Worm (Caenorhabditis elegans) whole organism, L3 larva: Measurements from ENCODE around the gene exc-7.

Experiments
- ZK546.5 ChIP-seq: sonication (generic microtip); optimal IDR thresholded peaks from 2 replicates; lab custom pipeline; 2017; ENCODE audit warnings: missing biosample characterization, missing genetic modification characterization
- aly-2 ChIP-seq: fragments of 150-350 bp; optimal IDR thresholded peaks from 2 replicates; lab custom pipeline; 2014; ENCODE audit warnings: missing biosample characterization, missing genetic modification characterization
- ama-1 ChIP-seq: fragments of 150-350 bp; optimal IDR thresholded peaks from 2 replicates; lab custom pipeline; 2018
- ceh-16 ChIP-seq: sonication (generic microtip); optimal IDR thresholded peaks from 2 replicates; lab custom pipeline; 2017; ENCODE audit warnings: missing biosample characterization, missing genetic modification characterization
- ceh-28 ChIP-seq: fragments of 150-350 bp; optimal IDR thresholded peaks from 2 replicates; lab custom pipeline; 2014; ENCODE audit warnings: missing biosample characterization, missing genetic modification reagents, missing genetic modification characterization
- ceh-82 ChIP-seq: fragments of 150-350 bp; optimal IDR thresholded peaks from 2 replicates; lab custom pipeline; 2014; ENCODE audit warnings: missing biosample characterization, missing genetic modification characterization
- ceh-9 ChIP-seq: sonication (generic microtip); optimal IDR thresholded peaks from 2 replicates; lab custom pipeline; 2018; ENCODE audit warnings: missing biosample characterization, missing genetic modification characterization
- daf-12 ChIP-seq: fragments of 150-350 bp; optimal IDR thresholded peaks from 2 replicates; lab custom pipeline; 2014; ENCODE audit warnings: missing biosample characterization, missing genetic modification reagents, missing genetic modification characterization
- egl-27 ChIP-seq: sonication (generic microtip); optimal IDR thresholded peaks from 4 replicates; lab custom pipeline; 2017; ENCODE audit warnings: missing biosample characterization, missing genetic modification reagents, missing genetic modification characterization
- egl-5 ChIP-seq: fragments of 150-350 bp; optimal IDR thresholded peaks from 2 replicates; lab custom pipeline; 2017; ENCODE audit warnings: missing biosample characterization, missing genetic modification reagents, missing genetic modification characterization, inconsistent platforms
- elt-1 ChIP-seq: fragments of 150-350 bp; optimal IDR thresholded peaks from 2 replicates; lab custom pipeline; 2014; ENCODE audit warnings: missing biosample characterization, missing genetic modification characterization
- elt-2 ChIP-seq: sonication (generic microtip); optimal IDR thresholded peaks from 2 replicates; lab custom pipeline; 2016; ENCODE audit warnings: missing genetic modification reagents, mild to moderate bottlenecking, missing genetic modification characterization, missing compliant biosample characterization
- elt-3 ChIP-seq, 3 experiments: fragments of 150-350 bp in 1 of 3; sonication (generic microtip) in 2 of 3; optimal IDR thresholded peaks; 2 replicates in 2 of 3; 4 replicates in 1 of 3; lab custom pipeline; 2014 to 2017; ENCODE audit warnings: missing biosample characterization in 3 of 3, missing genetic modification characterization in 3 of 3
- eor-1 ChIP-seq, 2 experiments: fragments of 150-350 bp; optimal IDR thresholded peaks; 2 replicates each; lab custom pipeline; 2014 to 2018; ENCODE audit warnings: missing biosample characterization in 2 of 2, missing genetic modification characterization in 2 of 2
- fkh-10 ChIP-seq: sonication (generic microtip); optimal IDR thresholded peaks from 2 replicates; lab custom pipeline; 2017; ENCODE audit warnings: missing biosample characterization, missing genetic modification reagents, missing genetic modification characterization
- fkh-2 ChIP-seq: fragments of 150-350 bp; optimal IDR thresholded peaks from 2 replicates; lab custom pipeline; 2014; ENCODE audit warnings: missing biosample characterization, missing genetic modification reagents, missing genetic modification characterization
- fos-1 ChIP-seq: fragments of 150-350 bp; optimal IDR thresholded peaks from 2 replicates; lab custom pipeline; 2014; ENCODE audit warnings: missing biosample characterization, missing genetic modification characterization
- hmg-11 ChIP-seq: sonication (generic microtip); optimal IDR thresholded peaks from 2 replicates; lab custom pipeline; 2016; ENCODE audit warnings: missing genetic modification characterization, missing compliant biosample characterization
- jun-1 ChIP-seq: fragments of 150-350 bp; optimal IDR thresholded peaks from 2 replicates; lab custom pipeline; 2014; ENCODE audit warnings: missing biosample characterization, missing genetic modification reagents, missing genetic modification characterization
- lin-15B ChIP-seq: fragments of 150-350 bp; optimal IDR thresholded peaks from 2 replicates; lab custom pipeline; 2014; ENCODE audit warnings: missing biosample characterization, missing genetic modification characterization
- lsy-12 ChIP-seq: sonication (generic microtip); optimal IDR thresholded peaks from 2 replicates; lab custom pipeline; 2016; ENCODE audit warnings: mild to moderate bottlenecking, missing genetic modification characterization, missing compliant biosample characterization
- mdl-1 ChIP-seq: fragments of 150-350 bp; optimal IDR thresholded peaks from 2 replicates; lab custom pipeline; 2014; ENCODE audit warnings: missing biosample characterization, missing genetic modification characterization
- mml-1 ChIP-seq: fragments of 150-350 bp; sonication (generic microtip); optimal IDR thresholded peaks from 3 replicates; lab custom pipeline; 2014; ENCODE audit warnings: missing biosample characterization, missing genetic modification characterization
- nfya-1 ChIP-seq: sonication (generic microtip); optimal IDR thresholded peaks from 2 replicates; lab custom pipeline; 2017; ENCODE audit warnings: missing genetic modification characterization, mild to moderate bottlenecking, missing compliant biosample characterization, antibody characterized with exemption, moderate library complexity; ENCODE audit not compliant: insufficient read depth
- nhr-11 ChIP-seq: fragments of 150-350 bp; optimal IDR thresholded peaks from 2 replicates; lab custom pipeline; 2014; ENCODE audit warnings: missing biosample characterization, missing genetic modification characterization
- nhr-12 ChIP-seq: fragments of 150-350 bp; optimal IDR thresholded peaks from 2 replicates; lab custom pipeline; 2014; ENCODE audit warnings: missing biosample characterization, missing genetic modification characterization
- nhr-23 ChIP-seq: fragments of 150-350 bp; optimal IDR thresholded peaks from 2 replicates; lab custom pipeline; 2014; ENCODE audit warnings: missing biosample characterization, missing genetic modification reagents, missing genetic modification characterization
- nhr-237 ChIP-seq: fragments of 150-350 bp; optimal IDR thresholded peaks from 2 replicates; lab custom pipeline; 2014; ENCODE audit warnings: missing biosample characterization, missing genetic modification characterization
- nhr-25 ChIP-seq: sonication (generic microtip); optimal IDR thresholded peaks from 2 replicates; lab custom pipeline; 2017; ENCODE audit warnings: missing biosample characterization, missing genetic modification characterization
- nhr-28 ChIP-seq: fragments of 150-350 bp; optimal IDR thresholded peaks from 2 replicates; lab custom pipeline; 2014; ENCODE audit warnings: missing biosample characterization, missing genetic modification characterization
- nhr-43 ChIP-seq: sonication (generic microtip); optimal IDR thresholded peaks from 2 replicates; lab custom pipeline; 2016; ENCODE audit warnings: mild to moderate bottlenecking, missing genetic modification characterization, missing compliant biosample characterization; ENCODE audit not compliant: poor library complexity, severe bottlenecking
- nhr-67 ChIP-seq: fragments of 150-350 bp; optimal IDR thresholded peaks from 2 replicates; lab custom pipeline; 2014; ENCODE audit warnings: missing biosample characterization, missing genetic modification characterization
- nhr-76 ChIP-seq: fragments of 150-350 bp; sonication (generic microtip); optimal IDR thresholded peaks from 5 replicates; lab custom pipeline; 2014; ENCODE audit warnings: missing biosample characterization, missing genetic modification characterization
- pha-4 ChIP-seq: fragments of 150-350 bp; optimal IDR thresholded peaks from 2 replicates; lab custom pipeline; 2014; ENCODE audit warnings: missing biosample characterization, missing genetic modification reagents, missing genetic modification characterization
- pqm-1 ChIP-seq: fragments of 150-350 bp; optimal IDR thresholded peaks from 2 replicates; lab custom pipeline; 2017; ENCODE audit warnings: missing biosample characterization, missing genetic modification characterization, inconsistent platforms
- skn-1 ChIP-seq: fragments of 150-350 bp; optimal IDR thresholded peaks from 2 replicates; lab custom pipeline; 2014; ENCODE audit warnings: missing biosample characterization, missing genetic modification characterization
- snpc-4 ChIP-seq: fragments of 150-350 bp; optimal IDR thresholded peaks from 2 replicates; lab custom pipeline; 2014; ENCODE audit warnings: missing biosample characterization, missing genetic modification characterization
- tbx-2 ChIP-seq: sonication (generic microtip); optimal IDR thresholded peaks from 2 replicates; lab custom pipeline; 2016; ENCODE audit warnings: mild to moderate bottlenecking, missing genetic modification characterization, missing compliant biosample characterization
- unc-39 ChIP-seq: sonication (generic microtip); optimal IDR thresholded peaks from 4 replicates; lab custom pipeline; 2017; ENCODE audit warnings: missing biosample characterization, missing genetic modification characterization
- unc-62 ChIP-seq: fragments of 150-350 bp; sonication (generic microtip); optimal IDR thresholded peaks from 4 replicates; lab custom pipeline; 2014; ENCODE audit warnings: missing biosample characterization, missing genetic modification reagents, missing genetic modification characterization
- zag-1 ChIP-seq: fragments of 150-350 bp; optimal IDR thresholded peaks from 2 replicates; lab custom pipeline; 2014; ENCODE audit warnings: missing biosample characterization, missing genetic modification characterization
- ztf-11 ChIP-seq: fragments of 150-350 bp; optimal IDR thresholded peaks from 2 replicates; lab custom pipeline; 2014; ENCODE audit warnings: missing biosample characterization, missing genetic modification characterization
- ztf-4 ChIP-seq: fragments of 150-350 bp; optimal IDR thresholded peaks from 2 replicates; lab custom pipeline; 2014; ENCODE audit warnings: missing biosample characterization, missing genetic modification characterization

The exc-7 gene

ce11 chrII:9601069-9601468, 25.3 kb downstream of the exc-7 start:
- TF ChIP-seq ceh-28 = peak; percentile 24
- no peak for TF ChIP-seq ztf-11 (tag; lab: Kevin White, UChicago)
- TF ChIP-seq skn-1 (tag; lab: Kevin White, UChicago) = peak; percentile 2
- no peak for TF ChIP-seq fos-1 (tag; lab: Kevin White, UChicago)
- TF ChIP-seq elt-2 (tag; lab: Kevin White, UChicago) = peak; percentile 71
- TF ChIP-seq nhr-76 (tag; lab: Kevin White, UChicago) = no peak
- TF ChIP-seq nhr-43 = peak; percentile 80
- no peak for TF ChIP-seq ceh-9
- peak; percentile 28 for TF ChIP-seq pha-4 (tag; lab: Kevin White, UChicago)
- TF ChIP-seq nhr-237 (tag; lab: Kevin White, UChicago) = no peak
- TF ChIP-seq pqm-1 = peak; percentile 71
- TF ChIP-seq unc-62 (GFP tag; lab: Kevin White, UChicago) = peak; percentile 30
- TF ChIP-seq eor-1 (tag; optimal IDR thresholded peaks at IDR 0.05; lab: Kevin White, UChicago) = no peak
- TF ChIP-seq daf-12 (tag; lab: Kevin White, UChicago) = no peak
- TF ChIP-seq unc-39 (tag; lab: Kevin White, UChicago) = no peak
- TF ChIP-seq ZK546.5 (tag; lab: Kevin White, UChicago) = no peak
- TF ChIP-seq nhr-67 (tag; lab: Kevin White, UChicago) = no peak
- peak; percentile 81 for TF ChIP-seq ama-1
- no peak for TF ChIP-seq ceh-82 (tag; lab: Kevin White, UChicago)
- no peak for TF ChIP-seq aly-2
- no peak for TF ChIP-seq mml-1 (tag; lab: Kevin White, UChicago)
- TF ChIP-seq ceh-16 (tag; lab: Kevin White, UChicago) = no peak
- no peak for TF ChIP-seq nhr-28
- TF ChIP-seq ztf-4 (tag; lab: Kevin White, UChicago) = no peak
- no peak for TF ChIP-seq nhr-12
- TF ChIP-seq lin-15B (tag; lab: Kevin White, UChicago) = no peak
- TF ChIP-seq jun-1 (tag; lab: Kevin White, UChicago) = peak; percentile 70
- no peak for TF ChIP-seq fkh-10 (GFP tag; lab: Kevin White, UChicago)
- TF ChIP-seq snpc-4 (tag; lab: Kevin White, UChicago) = no peak
- no peak for TF ChIP-seq fkh-2 (tag; lab: Kevin White, UChicago)
- TF ChIP-seq tbx-2 (tag; lab: Kevin White, UChicago) = peak; percentile 33
- TF ChIP-seq lsy-12 (tag; lab: Kevin White, UChicago) = peak; percentile 39
- peak; percentile 91 for TF ChIP-seq nhr-23 (tag; lab: Kevin White, UChicago)
- no peak for TF ChIP-seq egl-27
- no peak for TF ChIP-seq egl-5 (tag; lab: Kevin White, UChicago)
- TF ChIP-seq nfya-1 (tag; lab: Kevin White, UChicago) = peak; percentile 53
- peak; percentile 71 for TF ChIP-seq nhr-11 (tag; lab: Kevin White, UChicago)
- TF ChIP-seq mdl-1 (tag; lab: Kevin White, UChicago) = peak; percentile 91
- TF ChIP-seq nhr-25 = peak; percentile 91

ce11 chrII:9601679-9602078, 25.9 kb downstream of the exc-7 start:
- no peak for TF ChIP-seq zag-1 (tag; lab: Kevin White, UChicago)
- no peak for TF ChIP-seq lin-15B (tag; lab: Kevin White, UChicago)
- TF ChIP-seq jun-1 (tag; lab: Kevin White, UChicago) = peak; percentile 41
- TF ChIP-seq elt-2 (tag; lab: Kevin White, UChicago) = peak; percentile 53
- peak; percentile 77 for TF ChIP-seq nhr-23 (tag; lab: Kevin White, UChicago)
- no peak for TF ChIP-seq elt-3 (tag; optimal IDR thresholded peaks at IDR 0.05; lab: Kevin White, UChicago)
- TF ChIP-seq nhr-11 (tag; lab: Kevin White, UChicago) = peak; percentile 79
- peak; percentile 40 for TF ChIP-seq mdl-1 (tag; lab: Kevin White, UChicago)
- TF ChIP-seq nfya-1 (tag; lab: Kevin White, UChicago) = peak; percentile 26
- no peak for TF ChIP-seq hmg-11 (tag; lab: Kevin White, UChicago)
- TF ChIP-seq eor-1 (tag; optimal IDR thresholded peaks at IDR 0.05; lab: Kevin White, UChicago) = no peak
- TF ChIP-seq nhr-43 = peak; percentile 68
- TF ChIP-seq nhr-25 = peak; percentile 69
- TF ChIP-seq ama-1 = peak; percentile 77
- TF ChIP-seq pha-4 (tag; lab: Kevin White, UChicago) = peak; percentile 16
- TF ChIP-seq pqm-1 = peak; percentile 45
- no peak for TF ChIP-seq lsy-12 (tag; lab: Kevin White, UChicago)
- peak; percentile 83 for TF ChIP-seq elt-1
- TF ChIP-seq aly-2 = no peak
